Fruit fly (Drosophila melanogaster): ENCODE results near the gene Ada3.

The Ada3 gene

dm6 chrX:18085470-18085797 is at the start of gene Ada3 (continued):
- TF ChIP-seq Camta (GFP tag; optimal IDR thresholded peaks at IDR 0.05) = peak; percentile 64
- no peak for TF ChIP-seq z (GFP tag; IDR thresholded peaks at IDR 0.05)
- TF ChIP-seq Hmx (GFP tag; optimal IDR thresholded peaks at IDR 0.05) = peak; percentile 70
- TF ChIP-seq Nf-YB (GFP tag; optimal IDR thresholded peaks at IDR 0.05) = peak; percentile 16
- peak; percentile 53 for TF ChIP-seq tup (GFP tag; optimal IDR thresholded peaks at IDR 0.05)
- TF ChIP-seq CG2889 (GFP tag; IDR thresholded peaks at IDR 0.05) = peak; percentile 43; the same call in 1 of the 3 replicates
- TF ChIP-seq CG4404 (GFP tag; IDR thresholded peaks at IDR 0.05) = peak; percentile 62
- peak; percentile 79 for TF ChIP-seq bcd (GFP tag; optimal IDR thresholded peaks at IDR 0.05)
- TF ChIP-seq CG15479 (GFP tag; optimal IDR thresholded peaks at IDR 0.05) = no peak
- no peak for TF ChIP-seq gce (GFP tag; IDR thresholded peaks at IDR 0.05)
- peak; percentile 22; the same call in 1 of the 2 replicates for TF ChIP-seq amos (GFP tag; IDR thresholded peaks at IDR 0.05; ENCODE audit: partially characterized antibody)
- peak; percentile 72 for TF ChIP-seq cato (GFP tag; optimal IDR thresholded peaks at IDR 0.05; ENCODE audit: borderline replicate concordance)
- no peak for TF ChIP-seq dimm (GFP tag; IDR thresholded peaks at IDR 0.05)
- peak; percentile 35 for TF ChIP-seq CG12236 (GFP tag; optimal IDR thresholded peaks at IDR 0.05)
- peak; percentile 76 for TF ChIP-seq CG7786 (GFP tag; optimal IDR thresholded peaks at IDR 0.05)
- peak; percentile 55 for TF ChIP-seq Blimp-1 (GFP tag; optimal IDR thresholded peaks at IDR 0.05)
- peak; percentile 82 for TF ChIP-seq lab (GFP tag; optimal IDR thresholded peaks at IDR 0.05)
- TF ChIP-seq trem (tag; optimal IDR thresholded peaks at IDR 0.05) = peak; percentile 67
- TF ChIP-seq CG3065 (GFP tag; optimal IDR thresholded peaks at IDR 0.05) = no peak
- TF ChIP-seq Hsf (GFP tag; optimal IDR thresholded peaks at IDR 0.05) = peak; percentile 87
- peak; percentile 68 for TF ChIP-seq al (GFP tag; IDR thresholded peaks at IDR 0.05)
- no peak for TF ChIP-seq tll (GFP tag; optimal IDR thresholded peaks at IDR 0.05)
- peak; percentile 66 for TF ChIP-seq CG13296 (GFP tag; optimal IDR thresholded peaks at IDR 0.05)
- TF ChIP-seq Hmr (GFP tag; optimal IDR thresholded peaks at IDR 0.05) = peak; percentile 83
- TF ChIP-seq CG12744 (GFP tag; optimal IDR thresholded peaks at IDR 0.05) = peak; percentile 58
- TF ChIP-seq CG16815 (GFP tag; optimal IDR thresholded peaks at IDR 0.05) = peak; percentile 66
- peak; percentile 78 for TF ChIP-seq slou (GFP tag; optimal IDR thresholded peaks at IDR 0.05)
- TF ChIP-seq unc-4 (GFP tag; IDR thresholded peaks at IDR 0.05; ENCODE audit: partially characterized antibody) = no peak
- TF ChIP-seq phol (tag; optimal IDR thresholded peaks at IDR 0.05) = peak; percentile 83
- TF ChIP-seq Taf1 (GFP tag; IDR thresholded peaks at IDR 0.05) = peak; percentile 60
- peak; percentile 42 for TF ChIP-seq CG6272 (GFP tag; IDR thresholded peaks at IDR 0.05)
- peak; percentile 98 for TF ChIP-seq Ets65A (GFP tag)
- peak; percentile 13 for TF ChIP-seq mirr (GFP tag; optimal IDR thresholded peaks at IDR 0.05)
- TF ChIP-seq Pdp1 (GFP tag; optimal IDR thresholded peaks at IDR 0.05) = peak; percentile 67 to 80
- TF ChIP-seq Bteb2 (GFP tag; optimal IDR thresholded peaks at IDR 0.05) = peak; percentile 60
- TF ChIP-seq sens (GFP tag) = peak; percentile 97
- TF ChIP-seq ssp (GFP tag; IDR thresholded peaks at IDR 0.05) = peak; percentile 47
- TF ChIP-seq h (optimal IDR thresholded peaks at IDR 0.05) = no peak
- TF ChIP-seq CG18619 (GFP tag; optimal IDR thresholded peaks at IDR 0.05) = peak; percentile 61
- TF ChIP-seq zen2 (GFP tag; IDR thresholded peaks at IDR 0.05; ENCODE audit: partially characterized antibody) = no peak
- TF ChIP-seq sens-2 (GFP tag; IDR thresholded peaks at IDR 0.05) = no peak
- no peak for TF ChIP-seq CG2875 (GFP tag; optimal IDR thresholded peaks at IDR 0.05)
- peak; percentile 84 for TF ChIP-seq Sin3A (optimal IDR thresholded peaks at IDR 0.05)
- TF ChIP-seq cad (GFP tag; optimal IDR thresholded peaks at IDR 0.05) = no peak
- TF ChIP-seq CG42726 (GFP tag; IDR thresholded peaks at IDR 0.05; ENCODE audit: partially characterized antibody) = no peak
- TF ChIP-seq Sox100B (GFP tag; optimal IDR thresholded peaks at IDR 0.05) = peak; percentile 71
- TF ChIP-seq pfk (GFP tag; optimal IDR thresholded peaks at IDR 0.05) = no peak
- peak; percentile 66 for TF ChIP-seq E2f2 (GFP tag; IDR thresholded peaks at IDR 0.05)
- TF ChIP-seq CG2202 (tag; optimal IDR thresholded peaks at IDR 0.05) = no peak
- peak; percentile 64 for TF ChIP-seq ERR (GFP tag; optimal IDR thresholded peaks at IDR 0.05)
- 0 out of 2 replicates have a peak, but pooled peaks have one; percentile 22 for TF ChIP-seq sim (GFP tag; IDR thresholded peaks at IDR 0.05)
- peak; percentile 31 for TF ChIP-seq CG12299 (tag; optimal IDR thresholded peaks at IDR 0.05)

All from whole organism, embryonic.